Fruit fly (Drosophila melanogaster): Measurements from ENCODE around the gene Alg10.

Alg10 gene

dm6 chr3L:11155380-11155779 lies 9.4 kb upstream of the Alg10 start (continued):
- TF ChIP-seq CG16815 (GFP tag; optimal IDR thresholded peaks at IDR 0.05): no peak
- no peak for TF ChIP-seq ATbp (GFP tag; optimal IDR thresholded peaks at IDR 0.05)
- no peak for TF ChIP-seq CrebB (tag; optimal IDR thresholded peaks at IDR 0.05)
- TF ChIP-seq bowl (GFP tag; IDR thresholded peaks at IDR 0.05): no peak
- no peak; the same call in 2 of the 3 replicates for TF ChIP-seq CG11560 (tag; IDR thresholded peaks at IDR 0.05)
- no peak for TF ChIP-seq psq (GFP tag; optimal IDR thresholded peaks at IDR 0.05)
- no peak for TF ChIP-seq crc (GFP tag; optimal IDR thresholded peaks at IDR 0.05)
- no peak for TF ChIP-seq CG13624 (GFP tag; optimal IDR thresholded peaks at IDR 0.05)
- no peak for TF ChIP-seq aop (GFP tag; IDR thresholded peaks at IDR 0.05)
- 0 out of 2 replicates have a peak, but pooled peaks have one; percentile 13 for TF ChIP-seq klu (GFP tag; IDR thresholded peaks at IDR 0.05)
- no peak for TF ChIP-seq sob (GFP tag; IDR thresholded peaks at IDR 0.05)
- no peak for TF ChIP-seq CG2875 (GFP tag; optimal IDR thresholded peaks at IDR 0.05)
- TF ChIP-seq CG17385 (GFP tag; optimal IDR thresholded peaks at IDR 0.05): no peak
- peak; percentile 6 for TF ChIP-seq CG30431 (GFP tag; optimal IDR thresholded peaks at IDR 0.05)
- no peak for TF ChIP-seq ftz-f1 (GFP tag; optimal IDR thresholded peaks at IDR 0.05)
- peak; percentile 21; the same call in 1 of the 2 replicates for TF ChIP-seq E2f2 (GFP tag; IDR thresholded peaks at IDR 0.05)
- TF ChIP-seq CG5245 (GFP tag; optimal IDR thresholded peaks at IDR 0.05): no peak
- no peak for TF ChIP-seq CG8478 (optimal IDR thresholded peaks at IDR 0.05)
- no peak for TF ChIP-seq Ssrp (tag; optimal IDR thresholded peaks at IDR 0.05)
- TF ChIP-seq CG32532 (GFP tag; IDR thresholded peaks at IDR 0.05): peak; percentile 25; the same call in 1 of the 2 replicates
- TF ChIP-seq unpg (GFP tag; optimal IDR thresholded peaks at IDR 0.05): no peak
- TF ChIP-seq amos (GFP tag; IDR thresholded peaks at IDR 0.05; ENCODE audit: partially characterized antibody): no peak
- TF ChIP-seq CG9797 (GFP tag; optimal IDR thresholded peaks at IDR 0.05): no peak
- no peak for TF ChIP-seq da (GFP tag; optimal IDR thresholded peaks at IDR 0.05)
- no peak for TF ChIP-seq gem (tag; optimal IDR thresholded peaks at IDR 0.05)
- TF ChIP-seq CG12236 (GFP tag; optimal IDR thresholded peaks at IDR 0.05): no peak
- TF ChIP-seq Eip74EF (GFP tag; optimal IDR thresholded peaks at IDR 0.05): no peak
- TF ChIP-seq fd102C (GFP tag; optimal IDR thresholded peaks at IDR 0.05): no peak
- TF ChIP-seq ewg (GFP tag; optimal IDR thresholded peaks at IDR 0.05): no peak
- no peak for TF ChIP-seq CG3065 (GFP tag; optimal IDR thresholded peaks at IDR 0.05)
- TF ChIP-seq Six4 (GFP tag; optimal IDR thresholded peaks at IDR 0.05): no peak
- no peak for TF ChIP-seq pum (GFP tag; optimal IDR thresholded peaks at IDR 0.05)
- no peak for TF ChIP-seq CG15479 (GFP tag; optimal IDR thresholded peaks at IDR 0.05)
- TF ChIP-seq Sry-β (GFP tag; optimal IDR thresholded peaks at IDR 0.05): no peak
- no peak for TF ChIP-seq CG16813 (GFP tag; IDR thresholded peaks at IDR 0.05; ENCODE audit: partially characterized antibody)
- no peak for TF ChIP-seq schlank (tag; optimal IDR thresholded peaks at IDR 0.05)
- TF ChIP-seq CG7556 (GFP tag; optimal IDR thresholded peaks at IDR 0.05): no peak
- TF ChIP-seq CG18619 (GFP tag; optimal IDR thresholded peaks at IDR 0.05): no peak
- no peak for TF ChIP-seq trh (GFP tag; optimal IDR thresholded peaks at IDR 0.05)
- no peak for TF ChIP-seq CG15011 (GFP tag; optimal IDR thresholded peaks at IDR 0.05)
- TF ChIP-seq dysf (GFP tag; IDR thresholded peaks at IDR 0.05): 0 out of 3 replicates have a peak, but pooled peaks have one; percentile 23
- no peak for TF ChIP-seq run (tag; optimal IDR thresholded peaks at IDR 0.05)
- TF ChIP-seq pho (GFP tag; optimal IDR thresholded peaks at IDR 0.05): no peak
- TF ChIP-seq CG1647 (GFP tag; optimal IDR thresholded peaks at IDR 0.05): no peak
- TF ChIP-seq CG6689 (GFP tag; IDR thresholded peaks at IDR 0.05): peak; percentile 35; the same call in 1 of the 2 replicates
- no peak for TF ChIP-seq Poxn (GFP tag; IDR thresholded peaks at IDR 0.05)
- TF ChIP-seq CG8388 (GFP tag; optimal IDR thresholded peaks at IDR 0.05): no peak
- no peak for TF ChIP-seq az2 (GFP tag; optimal IDR thresholded peaks at IDR 0.05)
- TF ChIP-seq CG31224 (GFP tag; IDR thresholded peaks at IDR 0.05): no peak
- TF ChIP-seq ase (GFP tag; IDR thresholded peaks at IDR 0.05): no peak
- TF ChIP-seq GATAe (GFP tag; conservative IDR thresholded peaks at IDR 0.05): no peak
- no peak for TF ChIP-seq Nf-YB (GFP tag; optimal IDR thresholded peaks at IDR 0.05)

Data from whole organism, embryonic.